Worm (Caenorhabditis elegans): Measurements from ENCODE around the gene pei-2.
A peak's percentile ranks its signal among the peaks of the same experiment; 100 is the strongest.

Gene pei-2

DNA sequence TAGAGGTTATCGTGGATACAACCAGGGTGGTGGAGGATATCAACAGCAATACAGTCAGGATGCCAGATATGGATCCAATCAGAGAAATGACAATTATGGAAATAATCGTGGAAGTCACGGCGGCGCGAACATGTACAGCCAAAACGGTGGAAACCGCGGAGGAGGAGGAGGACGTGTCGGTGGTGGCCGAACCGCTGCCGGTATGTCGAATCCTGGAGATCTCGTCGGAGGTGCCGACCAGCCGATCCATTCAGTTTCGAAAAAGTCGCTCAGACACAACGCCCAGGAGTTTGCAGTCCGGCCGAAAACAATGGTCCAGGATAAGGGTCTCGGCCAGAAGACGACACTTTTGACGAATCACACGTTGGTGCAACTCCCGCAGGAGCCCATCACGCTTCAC is 14.2 kb downstream of the pei-2 start:
- TF ChIP-seq ama-1 (optimal IDR thresholded peaks at IDR 0.05) (no peak), mml-1 (tag; optimal IDR thresholded peaks at IDR 0.05) (no peak), nhr-76 (tag; optimal IDR thresholded peaks at IDR 0.05) (no peak), nhr-43 (tag; optimal IDR thresholded peaks at IDR 0.05; ENCODE audit: poor library complexity, severe bottlenecking) (no peak), nhr-237 (tag; optimal IDR thresholded peaks at IDR 0.05) (no peak), ceh-82 (tag; optimal IDR thresholded peaks at IDR 0.05) (no peak), nhr-11 (tag; optimal IDR thresholded peaks at IDR 0.05) (no peak), elt-3 (tag; optimal IDR thresholded peaks at IDR 0.05) (no peak), daf-12 (tag; optimal IDR thresholded peaks at IDR 0.05) (no peak), skn-1 (tag; optimal IDR thresholded peaks at IDR 0.05) (no peak), tbx-2 (tag; optimal IDR thresholded peaks at IDR 0.05) (no peak), unc-39 (tag; optimal IDR thresholded peaks at IDR 0.05) (no peak), nhr-77 (tag; optimal IDR thresholded peaks at IDR 0.05) (no peak), hmg-11 (tag; optimal IDR thresholded peaks at IDR 0.05) (no peak), ztf-4 (tag; optimal IDR thresholded peaks at IDR 0.05) (no peak)

DNA sequence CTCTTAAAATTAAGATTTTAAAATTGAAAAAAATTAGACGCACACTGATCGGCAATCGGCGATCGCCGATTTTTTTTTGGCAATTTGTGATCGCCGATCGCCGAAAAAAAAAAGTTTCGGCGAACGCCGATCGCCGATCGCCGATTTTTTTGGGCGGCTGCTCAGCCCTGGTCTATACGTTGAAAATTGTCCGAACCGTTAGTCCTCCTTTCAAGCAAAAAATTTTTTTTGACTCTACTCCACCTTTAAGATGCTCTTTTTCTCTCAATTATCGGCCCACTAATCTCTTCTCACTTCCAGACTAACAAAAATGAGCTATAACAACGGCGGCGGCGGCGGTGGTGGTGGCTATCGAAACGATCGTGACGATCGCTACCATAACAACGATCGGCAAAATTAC is 14.8 kb downstream of the pei-2 start, which contains the start of gene ergo-1:
Gene ergo-1 (plus strand): TSS at position 301 of the 400 bp plus-strand sequence.
- TF ChIP-seq nhr-43 (tag; optimal IDR thresholded peaks at IDR 0.05; ENCODE audit: poor library complexity, severe bottlenecking): no peak
- no peak for TF ChIP-seq fkh-2 (tag; optimal IDR thresholded peaks at IDR 0.05)
- TF ChIP-seq hmg-11 (tag; optimal IDR thresholded peaks at IDR 0.05): no peak
- no peak for TF ChIP-seq ceh-82 (tag; optimal IDR thresholded peaks at IDR 0.05)
- TF ChIP-seq nhr-77 (tag; optimal IDR thresholded peaks at IDR 0.05): no peak
- TF ChIP-seq pqm-1 (tag; optimal IDR thresholded peaks at IDR 0.05): no peak

DNA sequence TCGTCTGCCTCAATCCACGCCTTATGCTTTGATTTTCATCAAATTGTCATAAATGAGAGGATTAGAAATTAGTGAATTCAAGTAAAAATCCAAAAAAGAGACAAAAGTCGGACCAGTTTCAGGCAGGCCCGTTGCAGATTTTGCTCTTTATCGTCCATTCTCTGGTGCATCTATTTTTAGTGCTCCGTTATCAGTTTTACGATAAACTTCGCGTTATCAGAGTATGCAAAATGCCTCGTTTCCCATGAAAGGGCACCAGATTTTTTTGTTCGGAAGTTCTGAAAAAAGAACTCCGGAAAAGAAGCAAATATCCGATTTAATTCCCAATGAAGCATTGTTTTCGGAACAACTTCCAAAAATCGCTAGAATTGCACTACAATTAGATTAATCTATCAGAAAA is 17.4 kb downstream of the pei-2 start:
- TF ChIP-seq elt-2 (tag; optimal IDR thresholded peaks at IDR 0.05) (peak; percentile 57), R02D3.7 (tag; optimal IDR thresholded peaks at IDR 0.05) (no peak)

DNA sequence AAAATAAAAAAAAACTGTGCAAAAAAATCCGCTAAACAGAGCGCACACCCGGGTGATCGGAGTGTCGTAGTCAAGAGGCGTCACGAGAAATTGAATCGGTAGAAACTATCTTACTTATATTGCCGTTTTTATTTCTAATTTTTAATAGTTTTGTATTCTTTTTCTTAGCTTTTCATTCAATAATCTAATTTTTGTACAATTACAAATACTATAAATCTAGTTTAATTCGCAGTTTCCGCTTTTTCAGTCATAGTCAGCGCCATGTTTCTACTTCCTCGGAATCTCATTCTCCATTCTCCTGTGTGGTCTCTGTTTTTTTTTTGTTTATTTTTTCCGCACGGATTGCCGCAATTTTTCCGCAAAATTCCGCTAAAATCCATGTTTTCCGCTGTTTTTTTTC is 19.4 kb downstream of the pei-2 start:
- TF ChIP-seq nfya-1 (tag; optimal IDR thresholded peaks at IDR 0.05; ENCODE audit: insufficient read depth) (peak; percentile 65), pha-4 (tag; optimal IDR thresholded peaks at IDR 0.05) (peak; percentile 82), nhr-25 (tag; optimal IDR thresholded peaks at IDR 0.05) (no peak), hmg-11 (tag; optimal IDR thresholded peaks at IDR 0.05) (peak; percentile 53), lin-15B (tag; optimal IDR thresholded peaks at IDR 0.05) (peak; percentile 74), nhr-77 (tag; optimal IDR thresholded peaks at IDR 0.05) (no peak), ztf-11 (tag; optimal IDR thresholded peaks at IDR 0.05) (no peak), lsy-12 (tag; optimal IDR thresholded peaks at IDR 0.05) (peak; percentile 68), ceh-9 (tag; optimal IDR thresholded peaks at IDR 0.05) (no peak), nhr-23 (tag; optimal IDR thresholded peaks at IDR 0.05) (peak; percentile 42), unc-62 (GFP tag; optimal IDR thresholded peaks at IDR 0.05) (no peak), elt-2 (tag; optimal IDR thresholded peaks at IDR 0.05) (peak; percentile 43), skn-1 (tag; optimal IDR thresholded peaks at IDR 0.05) (peak; percentile 75), fkh-10 (GFP tag; optimal IDR thresholded peaks at IDR 0.05) (peak; percentile 3), ceh-28 (tag; optimal IDR thresholded peaks at IDR 0.05) (peak; percentile 16), unc-39 (tag; optimal IDR thresholded peaks at IDR 0.05) (no peak), pqm-1 (tag; optimal IDR thresholded peaks at IDR 0.05) (peak; percentile 36), mdl-1 (tag; optimal IDR thresholded peaks at IDR 0.05) (no peak), egl-5 (tag; optimal IDR thresholded peaks at IDR 0.05) (no peak), ceh-82 (tag; optimal IDR thresholded peaks at IDR 0.05) (no peak), nhr-43 (tag; optimal IDR thresholded peaks at IDR 0.05; ENCODE audit: poor library complexity, severe bottlenecking) (no peak), ceh-16 (tag; optimal IDR thresholded peaks at IDR 0.05) (no peak)

DNA sequence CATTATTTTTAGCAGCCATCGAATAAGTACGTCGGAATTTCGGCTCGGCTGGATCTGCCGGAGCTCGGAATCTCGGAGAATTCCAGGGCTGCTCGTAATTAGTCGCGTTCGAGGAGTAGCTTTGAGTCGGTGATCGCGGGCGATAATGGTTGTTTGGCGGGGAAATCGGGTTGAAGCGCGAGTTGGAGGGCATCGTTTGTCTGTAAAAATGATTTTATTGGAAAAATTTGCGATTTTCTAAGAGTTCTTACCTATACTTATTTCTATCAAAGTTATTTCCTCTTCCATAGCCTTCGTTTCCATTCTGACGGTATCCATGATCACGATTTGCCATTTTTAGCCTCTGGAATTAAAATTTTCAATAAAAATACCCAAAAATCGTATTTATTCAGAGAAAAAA is 19.9 kb downstream of the pei-2 start, which contains the start of gene Y50D4C.5:
Gene Y50D4C.5 (minus strand): TSS at position 345 of the 400 bp plus-strand sequence.
- no peak for TF ChIP-seq unc-39 (tag; optimal IDR thresholded peaks at IDR 0.05)
- TF ChIP-seq ceh-28 (tag; optimal IDR thresholded peaks at IDR 0.05): no peak
- TF ChIP-seq lin-39 (tag; optimal IDR thresholded peaks at IDR 0.05): no peak
- TF ChIP-seq fos-1 (tag; optimal IDR thresholded peaks at IDR 0.05): no peak
- TF ChIP-seq R02D3.7 (tag; optimal IDR thresholded peaks at IDR 0.05): no peak
- TF ChIP-seq snpc-4 (tag; optimal IDR thresholded peaks at IDR 0.05): no peak
- no peak for TF ChIP-seq fkh-10 (GFP tag; optimal IDR thresholded peaks at IDR 0.05)
- no peak for TF ChIP-seq skn-1 (tag; optimal IDR thresholded peaks at IDR 0.05)
- TF ChIP-seq elt-3 (tag; optimal IDR thresholded peaks at IDR 0.05): no peak
- no peak for TF ChIP-seq ama-1 (optimal IDR thresholded peaks at IDR 0.05)

Data from whole organism, L3 larva.